Worm (Caenorhabditis elegans) whole organism, late embryonic: ENCODE data around the gene rme-1.

Source experiments
- C08G9.2 ChIP-seq: sonication (generic microtip); optimal IDR thresholded peaks from 2 replicates; lab custom pipeline; 2016; ENCODE audit warnings: mild to moderate bottlenecking, missing genetic modification characterization, moderate library complexity, missing compliant biosample characterization
- C38D4.7 ChIP-seq: fragments of 200-800 bp; sonication (Bioruptor generic); optimal IDR thresholded peaks from 2 replicates; lab custom pipeline; 2018; ENCODE audit warnings: mild to moderate bottlenecking, missing genetic modification characterization, moderate library complexity, missing compliant biosample characterization
- K09A11.1 ChIP-seq: sonication (generic microtip); optimal IDR thresholded peaks from 2 replicates; lab custom pipeline; 2017; ENCODE audit warnings: antibody characterized with exemption, mild to moderate bottlenecking, missing genetic modification characterization, missing compliant biosample characterization; ENCODE audit not compliant: insufficient read depth
- ahr-1 ChIP-seq: sonication (generic microtip); optimal IDR thresholded peaks from 2 replicates; lab custom pipeline; 2016; ENCODE audit warnings: missing genetic modification characterization, missing compliant biosample characterization
- ceh-14 ChIP-seq: sonication (generic microtip); optimal IDR thresholded peaks from 2 replicates; lab custom pipeline; 2016; ENCODE audit warnings: missing genotype, missing genetic modification characterization, missing compliant biosample characterization
- ceh-19 ChIP-seq: fragments of 200-800 bp; sonication (Bioruptor generic); optimal IDR thresholded peaks from 2 replicates; lab custom pipeline; 2018; ENCODE audit warnings: mild to moderate bottlenecking, missing genetic modification characterization, missing compliant biosample characterization
- ceh-22 ChIP-seq: sonication (generic microtip); optimal IDR thresholded peaks from 2 replicates; lab custom pipeline; 2017; ENCODE audit warnings: missing biosample characterization, missing genetic modification characterization
- ceh-24 ChIP-seq: sonication (generic microtip); optimal IDR thresholded peaks from 2 replicates; lab custom pipeline; 2016; ENCODE audit warnings: mild to moderate bottlenecking, missing genetic modification characterization, missing compliant biosample characterization
- ceh-30 ChIP-seq: fragments of 150-350 bp; optimal IDR thresholded peaks from 2 replicates; lab custom pipeline; 2014; ENCODE audit warnings: missing biosample characterization, missing genetic modification characterization
- ceh-45 ChIP-seq: fragments of 200-800 bp; sonication (Bioruptor generic); IDR thresholded peaks from 2 replicates; pipeline ENCODE4 v1.3.6; 2022; ENCODE audit warnings: missing genetic modification reagents, missing genetic modification characterization, missing compliant biosample characterization
- ceh-48 ChIP-seq: sonication (generic microtip); optimal IDR thresholded peaks from 2 replicates; lab custom pipeline; 2016; ENCODE audit warnings: missing genetic modification characterization, inconsistent platforms, missing compliant biosample characterization
- ceh-6 ChIP-seq: fragments of 200-800 bp; sonication (Bioruptor generic); optimal IDR thresholded peaks from 2 replicates; lab custom pipeline; 2018; ENCODE audit warnings: mild to moderate bottlenecking, missing genetic modification characterization, missing compliant biosample characterization
- ceh-9 ChIP-seq: sonication (generic microtip); optimal IDR thresholded peaks from 2 replicates; lab custom pipeline; 2016; ENCODE audit warnings: mild to moderate bottlenecking, missing genetic modification characterization, inconsistent platforms, missing compliant biosample characterization
- dmd-4 ChIP-seq: sonication (generic microtip); optimal IDR thresholded peaks from 2 replicates; lab custom pipeline; 2016; ENCODE audit warnings: borderline replicate concordance, missing genetic modification characterization, missing compliant biosample characterization
- dve-1 ChIP-seq: sonication (generic microtip); optimal IDR thresholded peaks from 2 replicates; lab custom pipeline; 2017; ENCODE audit warnings: antibody characterized with exemption, mild to moderate bottlenecking, missing genetic modification characterization, missing compliant biosample characterization
- elt-2 ChIP-seq: sonication (generic microtip); optimal IDR thresholded peaks from 2 replicates; lab custom pipeline; 2016; ENCODE audit warnings: missing genetic modification reagents, missing genetic modification characterization, missing compliant biosample characterization
- elt-4 ChIP-seq: sonication (generic microtip); optimal IDR thresholded peaks from 2 replicates; lab custom pipeline; 2016; ENCODE audit warnings: missing genetic modification characterization, missing compliant biosample characterization
- ets-4 ChIP-seq: sonication (generic microtip); optimal IDR thresholded peaks from 2 replicates; lab custom pipeline; 2016; ENCODE audit warnings: missing genetic modification characterization, missing compliant biosample characterization
- eyg-1 ChIP-seq: sonication (generic microtip); optimal IDR thresholded peaks from 2 replicates; lab custom pipeline; 2016; ENCODE audit warnings: missing genotype, missing genetic modification characterization, missing compliant biosample characterization
- fax-1 ChIP-seq: sonication (generic microtip); optimal IDR thresholded peaks from 2 replicates; lab custom pipeline; 2016; ENCODE audit warnings: missing genotype, missing genetic modification characterization, missing compliant biosample characterization
- fkh-10 ChIP-seq: fragments of 150-350 bp; optimal IDR thresholded peaks from 2 replicates; lab custom pipeline; 2014; ENCODE audit warnings: missing biosample characterization, missing genetic modification reagents, missing genetic modification characterization
- fkh-6 ChIP-seq: sonication (generic microtip); optimal IDR thresholded peaks from 2 replicates; lab custom pipeline; 2016; ENCODE audit warnings: missing genetic modification characterization, missing compliant biosample characterization
- hlh-13 ChIP-seq: fragments of 200-800 bp; sonication (Bioruptor generic); optimal IDR thresholded peaks from 2 replicates; lab custom pipeline; 2018; ENCODE audit warnings: mild to moderate bottlenecking, missing genetic modification characterization, missing compliant biosample characterization
- hlh-6 ChIP-seq: sonication (generic microtip); optimal IDR thresholded peaks from 2 replicates; lab custom pipeline; 2016; ENCODE audit warnings: missing genotype, missing genetic modification characterization, missing compliant biosample characterization
- lim-6 ChIP-seq: sonication (generic microtip); optimal IDR thresholded peaks from 2 replicates; lab custom pipeline; 2016; ENCODE audit warnings: missing genetic modification characterization, missing compliant biosample characterization
- lin-11 ChIP-seq: fragments of 200-800 bp; sonication (Bioruptor generic); optimal IDR thresholded peaks from 2 replicates; lab custom pipeline; 2018; ENCODE audit warnings: mild to moderate bottlenecking, missing genetic modification characterization, missing compliant biosample characterization
- madf-2 ChIP-seq: sonication (generic microtip); optimal IDR thresholded peaks from 2 replicates; lab custom pipeline; 2017; ENCODE audit warnings: missing genetic modification characterization, missing compliant biosample characterization
- mec-3 ChIP-seq: sonication (generic microtip); optimal IDR thresholded peaks from 2 replicates; lab custom pipeline; 2016; ENCODE audit warnings: borderline replicate concordance, missing genetic modification characterization, missing compliant biosample characterization
- odd-2 ChIP-seq: sonication (generic microtip); optimal IDR thresholded peaks from 2 replicates; lab custom pipeline; 2017; ENCODE audit warnings: antibody characterized with exemption, mild to moderate bottlenecking, missing genetic modification characterization, missing compliant biosample characterization
- pha-4 ChIP-seq: fragments of 150-350 bp; optimal IDR thresholded peaks from 2 replicates; lab custom pipeline; 2018; ENCODE audit warnings: missing biosample characterization, missing genetic modification reagents, missing genetic modification characterization
- pros-1 ChIP-seq: fragments of 150-350 bp; optimal IDR thresholded peaks from 2 replicates; lab custom pipeline; 2014; ENCODE audit warnings: missing biosample characterization, missing genetic modification reagents, missing genetic modification characterization
- rnt-1 ChIP-seq: sonication (generic microtip); optimal IDR thresholded peaks from 2 replicates; lab custom pipeline; 2016; ENCODE audit warnings: missing genetic modification characterization, missing compliant biosample characterization
- sdc-2 ChIP-seq: sonication (generic microtip); optimal IDR thresholded peaks from 2 replicates; lab custom pipeline; 2016; ENCODE audit warnings: missing genotype, missing genetic modification characterization, missing compliant biosample characterization
- syd-9 ChIP-seq: sonication (generic microtip); optimal IDR thresholded peaks from 2 replicates; lab custom pipeline; 2016; ENCODE audit warnings: mild to moderate bottlenecking, missing genetic modification characterization, moderate library complexity, missing compliant biosample characterization
- tbx-2 ChIP-seq: sonication (generic microtip); optimal IDR thresholded peaks from 2 replicates; lab custom pipeline; 2016; ENCODE audit warnings: missing genetic modification characterization, missing compliant biosample characterization
- tbx-7 ChIP-seq: sonication (generic microtip); optimal IDR thresholded peaks from 2 replicates; lab custom pipeline; 2016; ENCODE audit warnings: missing genotype, missing genetic modification characterization, missing compliant biosample characterization
- ttx-3 ChIP-seq: sonication (generic microtip); optimal IDR thresholded peaks from 2 replicates; lab custom pipeline; 2016; ENCODE audit warnings: missing genetic modification reagents, missing genetic modification characterization, missing compliant biosample characterization
- unc-42 ChIP-seq: sonication (generic microtip); optimal IDR thresholded peaks from 2 replicates; lab custom pipeline; 2016; ENCODE audit warnings: missing genotype, missing genetic modification characterization, missing compliant biosample characterization
- unc-55 ChIP-seq: sonication (generic microtip); optimal IDR thresholded peaks from 2 replicates; lab custom pipeline; 2017; ENCODE audit warnings: missing biosample characterization, missing genetic modification reagents, missing genetic modification characterization
- unc-86 ChIP-seq: sonication (generic microtip); optimal IDR thresholded peaks from 2 replicates; lab custom pipeline; 2016; ENCODE audit warnings: missing genetic modification characterization, missing compliant biosample characterization
- zip-5 ChIP-seq: sonication (generic microtip); optimal IDR thresholded peaks from 2 replicates; lab custom pipeline; 2016; ENCODE audit warnings: missing genetic modification characterization, missing compliant biosample characterization
- ztf-16 ChIP-seq: sonication (generic microtip); optimal IDR thresholded peaks from 2 replicates; lab custom pipeline; 2017; ENCODE audit warnings: missing genetic modification characterization, missing compliant biosample characterization

Gene rme-1

ce11 chrV:6225745-6226528 lies 17.3 kb downstream of the rme-1 start:
- TF ChIP-seq ahr-1 (tag; lab: Kevin White, UChicago) (no peak), ttx-3 (tag; lab: Kevin White, UChicago) (no peak), eyg-1 (no peak), ceh-22 (tag; lab: Kevin White, UChicago) (no peak), madf-2 (tag; lab: Kevin White, UChicago) (no peak), fax-1 (no peak), zip-5 (tag; lab: Kevin White, UChicago) (no peak), ceh-30 (tag; lab: Kevin White, UChicago) (no peak)

ce11 chrV:6226530-6227125 lies 17.9 kb downstream of the rme-1 start, which contains the start of gene W06H8.6:
TSS of gene W06H8.6 (minus strand) at chrV:6227010.
- TF ChIP-seq ceh-45 (GFP tag; lab: Robert Waterston, UW) (no peak), ceh-19 (no peak), odd-2 (tag; lab: Kevin White, UChicago) (no peak), lim-6 (tag; lab: Kevin White, UChicago) (no peak), mec-3 (tag; lab: Kevin White, UChicago) (no peak), tbx-7 (tag; lab: Kevin White, UChicago) (no peak), ets-4 (tag; lab: Kevin White, UChicago) (no peak), fax-1 (no peak), ceh-24 (no peak), ttx-3 (tag; lab: Kevin White, UChicago) (no peak)
- TF ChIP-seq, all 69 proteins: peak for 0

- peak; percentile 39 for TF ChIP-seq fax-1
- TF ChIP-seq unc-86 (tag; lab: Kevin White, UChicago): peak; percentile 69
- TF ChIP-seq rnt-1 (tag; lab: Kevin White, UChicago): peak; percentile 76
- no peak for TF ChIP-seq dmd-4 (tag; lab: Kevin White, UChicago)
- peak; percentile 64 for TF ChIP-seq C08G9.2 (tag; lab: Kevin White, UChicago)
- TF ChIP-seq mec-3 (tag; lab: Kevin White, UChicago): no peak
- peak; percentile 74 for TF ChIP-seq syd-9 (tag; lab: Kevin White, UChicago)
- peak; percentile 99 for TF ChIP-seq pros-1 (tag; lab: Kevin White, UChicago)
- peak; percentile 37 for TF ChIP-seq ztf-16 (tag; lab: Kevin White, UChicago)
- no peak for TF ChIP-seq elt-4 (tag; lab: Kevin White, UChicago)
- peak; percentile 84 for TF ChIP-seq unc-42
- TF ChIP-seq ceh-14: peak; percentile 81
- TF ChIP-seq ceh-9 (tag; lab: Kevin White, UChicago): no peak
- peak; percentile 83 for TF ChIP-seq unc-55 (GFP tag; lab: Kevin White, UChicago)
- TF ChIP-seq sdc-2: peak; percentile 24
- TF ChIP-seq ceh-22 (tag; lab: Kevin White, UChicago): no peak
- peak; percentile 10 for TF ChIP-seq odd-2 (tag; lab: Kevin White, UChicago)
- TF ChIP-seq C38D4.7 (GFP tag; lab: Kevin White, UChicago): no peak
- TF ChIP-seq pha-4: no peak
- no peak for TF ChIP-seq lim-6 (tag; lab: Kevin White, UChicago)
- peak; percentile 70 for TF ChIP-seq fkh-10
- TF ChIP-seq ceh-24: no peak
- TF ChIP-seq ceh-30 (tag; lab: Kevin White, UChicago): no peak
- peak; percentile 54 for TF ChIP-seq K09A11.1 (tag; lab: Kevin White, UChicago)
- TF ChIP-seq tbx-7 (tag; lab: Kevin White, UChicago): peak; percentile 7
- no peak for TF ChIP-seq fkh-6 (tag; lab: Kevin White, UChicago)
- no peak for TF ChIP-seq ceh-45 (GFP tag; lab: Robert Waterston, UW)
- TF ChIP-seq hlh-13: no peak
- peak; percentile 60 for TF ChIP-seq elt-2
- no peak for TF ChIP-seq lin-11 (tag; lab: Kevin White, UChicago)
- peak; percentile 72 for TF ChIP-seq ceh-48
- peak; percentile 29 for TF ChIP-seq hlh-6 (tag; lab: Kevin White, UChicago)
- no peak for TF ChIP-seq ceh-6 (GFP tag; lab: Kevin White, UChicago)
- TF ChIP-seq tbx-2 (tag; lab: Kevin White, UChicago): peak; percentile 90
- peak; percentile 71 for TF ChIP-seq dve-1
- no peak for TF ChIP-seq ahr-1 (tag; lab: Kevin White, UChicago)
These were observed 18.9 kb downstream of the rme-1 start for ce11 chrV:6227326-6228246.
